Worm (Caenorhabditis elegans): Measurements from ENCODE around the gene lron-7.

lron-7 gene

DNA sequence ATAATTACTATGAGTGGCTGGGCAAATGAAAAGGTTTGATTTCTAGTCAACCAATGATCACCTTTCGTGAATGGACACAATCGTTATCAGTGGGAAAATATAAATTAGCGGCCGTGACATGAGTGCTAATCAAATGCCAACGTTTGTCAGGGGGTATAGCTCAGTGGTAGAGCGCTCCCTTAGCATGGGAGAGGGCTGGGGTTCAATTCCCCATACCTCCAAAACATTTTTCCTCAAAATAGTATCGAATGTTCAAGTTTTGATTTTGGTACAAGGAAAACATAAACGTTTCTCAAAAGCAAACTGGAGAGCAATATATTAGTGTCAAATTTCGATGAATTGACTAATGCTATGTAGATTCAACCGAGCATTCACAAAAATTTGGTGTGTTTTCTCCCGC is 31.7 kb downstream of the lron-7 start (continued):
- TF ChIP-seq unc-62 (GFP tag; optimal IDR thresholded peaks at IDR 0.05) (no peak), Y79H2A.3 (GFP tag; conservative IDR thresholded peaks at IDR 0.05) (no peak), Y53F4B.3 (GFP tag; IDR thresholded peaks at IDR 0.05) (no peak), madf-8 (GFP tag; conservative IDR thresholded peaks at IDR 0.05) (no peak), sdz-38 (tag; optimal IDR thresholded peaks at IDR 0.05) (no peak), sea-2 (GFP tag; IDR thresholded peaks at IDR 0.05) (no peak), madf-3 (GFP tag; IDR thresholded peaks at IDR 0.05) (0 out of 2 replicates have a peak, but pooled peaks have one; percentile 63), lsy-27 (tag; optimal IDR thresholded peaks at IDR 0.05; ENCODE audit: borderline replicate concordance, insufficient read depth) (peak; percentile 36), nhr-80 (tag; optimal IDR thresholded peaks at IDR 0.05) (peak; percentile 45), chd-7 (tag; optimal IDR thresholded peaks at IDR 0.05) (peak; percentile 67), cebp-2 (GFP tag; IDR thresholded peaks at IDR 0.05) (no peak), lsl-1 (GFP tag; optimal IDR thresholded peaks at IDR 0.05) (no peak), hrde-1 (tag; optimal IDR thresholded peaks at IDR 0.05; ENCODE audit: borderline replicate concordance) (peak; percentile 44), F55B11.4 (tag; optimal IDR thresholded peaks at IDR 0.05; ENCODE audit: borderline replicate concordance, insufficient read depth) (no peak), mcd-1 (GFP tag; IDR thresholded peaks at IDR 0.05) (no peak), D2030.7 (GFP tag; IDR thresholded peaks at IDR 0.05) (no peak; the same call in 1 of the 2 replicates), Y67H2A.10 (GFP tag; conservative IDR thresholded peaks at IDR 0.05) (no peak), ama-1 (optimal IDR thresholded peaks at IDR 0.05) (no peak), ama-1 (GFP tag; optimal IDR thresholded peaks at IDR 0.05) (peak in 1 of 2 experiments; percentile 25), ceh-58 (GFP tag; IDR thresholded peaks at IDR 0.05) (no peak), ceh-79 (tag; optimal IDR thresholded peaks at IDR 0.05) (no peak), lin-26 (GFP tag; IDR thresholded peaks at IDR 0.05) (peak; percentile 88), hlh-26 (GFP tag; conservative IDR thresholded peaks at IDR 0.05) (no peak), mxl-1 (tag; optimal IDR thresholded peaks at IDR 0.05) (peak; percentile 66), F10E7.11 (tag; optimal IDR thresholded peaks at IDR 0.05) (no peak), ceh-40 (GFP tag; IDR thresholded peaks at IDR 0.05) (peak; percentile 88), repo-1 (tag; optimal IDR thresholded peaks at IDR 0.05) (no peak), somi-1 (GFP tag; optimal IDR thresholded peaks at IDR 0.05) (peak; percentile 14), bed-2 (GFP tag; IDR thresholded peaks at IDR 0.05) (no peak), Y56A3A.18 (GFP tag; IDR thresholded peaks at IDR 0.05) (peak; percentile 82), ccch-3 (GFP tag; optimal IDR thresholded peaks at IDR 0.05) (no peak), aptf-3 (GFP tag; IDR thresholded peaks at IDR 0.05) (no peak), F22D6.2 (tag; optimal IDR thresholded peaks at IDR 0.05) (no peak), B0336.3 (GFP tag; IDR thresholded peaks at IDR 0.05) (0 out of 2 replicates have a peak, but pooled peaks have one; percentile 20), hsf-1 (GFP tag; IDR thresholded peaks at IDR 0.05) (no peak), egl-18 (GFP tag; IDR thresholded peaks at IDR 0.05) (no peak), Y95B8A.8 (GFP tag; IDR thresholded peaks at IDR 0.05) (no peak), nfyb-1 (GFP tag; IDR thresholded peaks at IDR 0.05) (peak; percentile 75), F57A8.1 (GFP tag; optimal IDR thresholded peaks at IDR 0.05) (peak; percentile 8)

DNA sequence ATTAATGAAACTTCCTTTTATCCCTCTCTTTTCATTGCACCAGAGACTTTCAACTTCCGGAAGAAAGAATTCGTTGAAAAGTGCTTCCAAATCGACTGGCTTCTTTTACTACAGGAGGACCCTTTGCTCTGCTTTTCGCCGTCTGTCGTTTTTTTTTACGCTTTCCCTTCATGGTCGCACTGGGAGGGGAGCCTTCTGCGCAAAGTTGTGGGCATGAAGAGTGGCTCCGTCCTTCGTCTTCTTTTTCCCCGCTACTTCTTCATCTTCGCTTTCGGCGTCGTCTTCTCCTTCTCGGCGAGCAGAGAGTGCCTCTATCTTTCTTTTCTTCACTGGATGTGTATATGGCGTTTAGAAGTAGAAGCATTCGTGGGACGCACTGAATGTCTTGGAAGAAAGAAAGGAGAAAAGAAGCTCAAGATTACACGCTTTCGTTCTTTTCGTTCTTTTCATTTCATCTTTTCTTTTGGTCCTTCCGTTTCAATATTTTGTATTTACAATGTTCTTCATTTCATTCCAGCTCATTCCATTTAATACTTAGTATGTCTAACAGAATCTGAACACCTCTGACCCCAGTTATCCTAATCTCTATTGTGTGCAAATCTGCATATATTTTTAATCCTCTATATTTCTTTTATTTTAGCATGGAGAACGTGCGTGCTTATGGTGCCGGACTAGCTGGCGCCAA is 35.2 kb downstream of the lron-7 start, which contains the start of gene sng-1:
Gene sng-1, plus strand, starts transcription at position 635 of the 685 bp plus-strand sequence.
- TF ChIP-seq attf-3 (GFP tag; conservative IDR thresholded peaks at IDR 0.05) (no peak), fkh-3 (tag; optimal IDR thresholded peaks at IDR 0.05) (no peak), K12H6.12 (tag; optimal IDR thresholded peaks at IDR 0.05) (peak; percentile 26), sdz-38 (tag; optimal IDR thresholded peaks at IDR 0.05) (no peak), ztf-28 (GFP tag; IDR thresholded peaks at IDR 0.05) (no peak), aptf-3 (GFP tag; IDR thresholded peaks at IDR 0.05) (no peak), nhr-120 (GFP tag; IDR thresholded peaks at IDR 0.05) (no peak), ceh-58 (GFP tag; IDR thresholded peaks at IDR 0.05) (no peak), F52B5.7 (tag; optimal IDR thresholded peaks at IDR 0.05) (no peak)
